Fruit fly (Drosophila melanogaster): ENCODE measurements around the gene CG7203.

CG7203 gene

dm6 chr2L:7753086-7753485 is at the start of gene CG7203:
Gene CG7203 (minus strand): TSS chr2L:7753186.
- no peak for TF ChIP-seq ttk (optimal IDR thresholded peaks at IDR 0.05)
- TF ChIP-seq Sin3A (optimal IDR thresholded peaks at IDR 0.05): no peak
- no peak for TF ChIP-seq insv (optimal IDR thresholded peaks at IDR 0.05)
- no peak for TF ChIP-seq Myc (optimal IDR thresholded peaks at IDR 0.05)
- TF ChIP-seq h (optimal IDR thresholded peaks at IDR 0.05): no peak
- TF ChIP-seq psq (optimal IDR thresholded peaks at IDR 0.05): no peak

dm6 chr2L:7799804-7800433 is 46.9 kb upstream of the CG7203 start, which contains the start of the genes Herp and r2d2:
Gene Herp (minus strand): TSS chr2L:7800058.
Gene r2d2 (plus strand): TSS chr2L:7800147.
- TF ChIP-seq insv (optimal IDR thresholded peaks at IDR 0.05) (no peak), ttk (optimal IDR thresholded peaks at IDR 0.05) (no peak), Sin3A (optimal IDR thresholded peaks at IDR 0.05) (no peak), psq (optimal IDR thresholded peaks at IDR 0.05) (no peak), h (optimal IDR thresholded peaks at IDR 0.05) (no peak), Myc (optimal IDR thresholded peaks at IDR 0.05) (no peak)

dm6 chr2L:7795859-7796258 is 42.9 kb upstream of the CG7203 start, which contains the start of gene LKRSDH:
Gene LKRSDH (minus strand): TSS chr2L:7795959.
- TF ChIP-seq Sin3A (optimal IDR thresholded peaks at IDR 0.05) (no peak), Myc (optimal IDR thresholded peaks at IDR 0.05) (no peak), insv (optimal IDR thresholded peaks at IDR 0.05) (no peak), psq (optimal IDR thresholded peaks at IDR 0.05) (no peak), ttk (optimal IDR thresholded peaks at IDR 0.05) (no peak), h (optimal IDR thresholded peaks at IDR 0.05) (no peak)

- TF ChIP-seq insv (optimal IDR thresholded peaks at IDR 0.05) (no peak), Myc (optimal IDR thresholded peaks at IDR 0.05) (no peak), psq (optimal IDR thresholded peaks at IDR 0.05) (no peak), Sin3A (optimal IDR thresholded peaks at IDR 0.05) (no peak), h (optimal IDR thresholded peaks at IDR 0.05) (no peak), ttk (optimal IDR thresholded peaks at IDR 0.05) (no peak)
Measured at dm6 chr2L:7794689-7795475, 41.9 kb upstream of the CG7203 start.

- TF ChIP-seq Sin3A (optimal IDR thresholded peaks at IDR 0.05): no peak
- TF ChIP-seq insv (optimal IDR thresholded peaks at IDR 0.05): no peak
- no peak for TF ChIP-seq h (optimal IDR thresholded peaks at IDR 0.05)
- TF ChIP-seq ttk (optimal IDR thresholded peaks at IDR 0.05): no peak
- TF ChIP-seq Myc (optimal IDR thresholded peaks at IDR 0.05): no peak
- no peak for TF ChIP-seq psq (optimal IDR thresholded peaks at IDR 0.05)
Measured at dm6 chr2L:7791356-7791738, 38.4 kb upstream of the CG7203 start.

- no peak for TF ChIP-seq h (optimal IDR thresholded peaks at IDR 0.05)
- TF ChIP-seq ttk (optimal IDR thresholded peaks at IDR 0.05): no peak
- TF ChIP-seq psq (optimal IDR thresholded peaks at IDR 0.05): no peak
- TF ChIP-seq Myc (optimal IDR thresholded peaks at IDR 0.05): no peak
Measured at dm6 chr2L:7790448-7791355, 37.7 kb upstream of the CG7203 start, which contains the start of gene CG7149. Gene CG7149 (minus strand): TSS chr2L:7790557.

- TF ChIP-seq insv (optimal IDR thresholded peaks at IDR 0.05) (no peak), Sin3A (optimal IDR thresholded peaks at IDR 0.05) (no peak)
Measured at dm6 chr2L:7790081-7790447, 37.1 kb upstream of the CG7203 start.

- TF ChIP-seq ttk (optimal IDR thresholded peaks at IDR 0.05): no peak
- no peak for TF ChIP-seq insv (optimal IDR thresholded peaks at IDR 0.05)
- no peak for TF ChIP-seq h (optimal IDR thresholded peaks at IDR 0.05)
- TF ChIP-seq psq (optimal IDR thresholded peaks at IDR 0.05): no peak
- no peak for TF ChIP-seq Myc (optimal IDR thresholded peaks at IDR 0.05)
- TF ChIP-seq Sin3A (optimal IDR thresholded peaks at IDR 0.05): no peak
Measured at dm6 chr2L:7788952-7789466, 36.0 kb upstream of the CG7203 start.

- TF ChIP-seq Sin3A (optimal IDR thresholded peaks at IDR 0.05) (no peak), psq (optimal IDR thresholded peaks at IDR 0.05) (no peak), ttk (optimal IDR thresholded peaks at IDR 0.05) (no peak), h (optimal IDR thresholded peaks at IDR 0.05) (no peak), Myc (optimal IDR thresholded peaks at IDR 0.05) (no peak), insv (optimal IDR thresholded peaks at IDR 0.05) (no peak)
Measured at dm6 chr2L:7782788-7783401, 29.9 kb upstream of the CG7203 start, which contains the start of gene Brd7-9. Gene Brd7-9 (plus strand): TSS chr2L:7782865.

dm6 chr2L:7781165-7781564 is 28.2 kb upstream of the CG7203 start, which contains the start of gene CG7164:
Gene CG7164 (plus strand): TSS chr2L:7781465.
- no peak for TF ChIP-seq psq (optimal IDR thresholded peaks at IDR 0.05)
- no peak for TF ChIP-seq h (optimal IDR thresholded peaks at IDR 0.05)
- no peak for TF ChIP-seq Sin3A (optimal IDR thresholded peaks at IDR 0.05)
- TF ChIP-seq Myc (optimal IDR thresholded peaks at IDR 0.05): no peak
- no peak for TF ChIP-seq insv (optimal IDR thresholded peaks at IDR 0.05)
- no peak for TF ChIP-seq ttk (optimal IDR thresholded peaks at IDR 0.05)

dm6 chr2L:7779785-7780184 is 26.8 kb upstream of the CG7203 start, which contains the start of gene Uro:
Gene Uro (plus strand): TSS chr2L:7780085.
- TF ChIP-seq Sin3A (optimal IDR thresholded peaks at IDR 0.05): no peak
- TF ChIP-seq h (optimal IDR thresholded peaks at IDR 0.05): no peak
- TF ChIP-seq ttk (optimal IDR thresholded peaks at IDR 0.05): no peak
- TF ChIP-seq insv (optimal IDR thresholded peaks at IDR 0.05): no peak
- no peak for TF ChIP-seq Myc (optimal IDR thresholded peaks at IDR 0.05)
- no peak for TF ChIP-seq psq (optimal IDR thresholded peaks at IDR 0.05)

Measured in Kc167 (cell line).